Worm (Caenorhabditis elegans): ENCODE measurements around the gene acs-15.

ce11 chrII:901632-902031 lies 31.2 kb upstream of the acs-15 start, which contains the start of gene T07D3.2:
- TF ChIP-seq zag-1 (tag; optimal IDR thresholded peaks at IDR 0.05): no peak
- no peak for TF ChIP-seq ZK546.5 (tag; optimal IDR thresholded peaks at IDR 0.05)
- TF ChIP-seq daf-16 (GFP tag; optimal IDR thresholded peaks at IDR 0.05): no peak
- no peak for TF ChIP-seq daf-16 (tag; optimal IDR thresholded peaks at IDR 0.05)
- TF ChIP-seq lin-39 (tag; optimal IDR thresholded peaks at IDR 0.05): no peak
- TF ChIP-seq aha-1 (tag): no peak
